Fruit fly (Drosophila melanogaster) whole organism, embryonic: ENCODE data around the gene Muc26B.

Experiments
- Asciz ChIP-seq: fragments of 200-800 bp; sonication (Bioruptor generic); optimal IDR thresholded peaks from 2 replicates; lab custom pipeline; 2017; ENCODE audit warnings: missing biosample characterization, mild to moderate bottlenecking, missing genetic modification characterization, missing genetic modification reagents
- BEAF-32 ChIP-seq: fragments of 200-800 bp; sonication (Bioruptor generic); optimal IDR thresholded peaks from 3 replicates; lab custom pipeline; 2017; ENCODE audit warnings: missing biosample characterization, missing genetic modification characterization, mild to moderate bottlenecking, moderate library complexity, missing genetic modification reagents
- CG10274 ChIP-seq: fragments of 200-800 bp; sonication (Bioruptor generic); optimal IDR thresholded peaks from 3 replicates; lab custom pipeline; 2017; ENCODE audit warnings: missing biosample characterization, mild to moderate bottlenecking, missing genetic modification characterization
- CG13296 ChIP-seq: fragments of 200-800 bp; sonication (Bioruptor generic); optimal IDR thresholded peaks from 3 replicates; lab custom pipeline; 2018; ENCODE audit warnings: missing biosample characterization, mild to moderate bottlenecking, missing genetic modification characterization
- CG1792 ChIP-seq: fragments of 200-800 bp; sonication (Bioruptor generic); optimal IDR thresholded peaks from 2 replicates; lab custom pipeline; 2016; ENCODE audit warnings: missing biosample characterization, missing genetic modification characterization
- CG30403 ChIP-seq: fragments of 200-800 bp; sonication (Bioruptor generic); optimal IDR thresholded peaks from 3 replicates; lab custom pipeline; 2016; ENCODE audit warnings: missing biosample characterization, missing genetic modification characterization
- CG3726 ChIP-seq: fragments of 200-800 bp; sonication (Bioruptor generic); IDR thresholded peaks from 3 replicates; pipeline ENCODE4, ENCODE4 v1.3.6; 2022; ENCODE audit warnings: missing biosample characterization, missing genetic modification characterization
- CG3838 ChIP-seq: fragments of 200-800 bp; sonication (Bioruptor generic); optimal IDR thresholded peaks from 3 replicates; lab custom pipeline; 2016; ENCODE audit warnings: missing biosample characterization, missing genetic modification characterization
- CG4282 ChIP-seq: fragments of 200-800 bp; sonication (Bioruptor generic); optimal IDR thresholded peaks from 2 replicates; lab custom pipeline; 2016; ENCODE audit warnings: missing biosample characterization, missing genetic modification characterization
- CG4328 ChIP-seq: fragments of 200-800 bp; sonication (Bioruptor generic); optimal IDR thresholded peaks from 3 replicates; lab custom pipeline; 2017; ENCODE audit warnings: missing biosample characterization, missing genetic modification reagents, missing genetic modification characterization
- CG6254 ChIP-seq: fragments of 200-800 bp; sonication (Bioruptor generic); optimal IDR thresholded peaks from 3 replicates; lab custom pipeline; 2017; ENCODE audit warnings: mild to moderate bottlenecking, missing biosample characterization, missing genetic modification reagents, missing genetic modification characterization
- CG6272 ChIP-seq: fragments of 200-800 bp; sonication (Bioruptor generic); IDR thresholded peaks from 2 replicates; pipeline ENCODE4 v1.3.6; 2022; ENCODE audit warnings: missing biosample characterization, missing genetic modification characterization
- CG7372 ChIP-seq: fragments of 200-800 bp; sonication (Bioruptor generic); IDR thresholded peaks from 2 replicates; pipeline ENCODE4 v1.3.6; 2022; ENCODE audit warnings: missing biosample characterization, missing genetic modification characterization
- CG9215 ChIP-seq: fragments of 200-800 bp; sonication (Bioruptor generic); IDR thresholded peaks from 2 replicates; pipeline ENCODE4 v1.3.6; 2022; ENCODE audit warnings: missing biosample characterization, missing genetic modification characterization
- Chrac-16 ChIP-seq: fragments of 200-800 bp; sonication (Bioruptor generic); optimal IDR thresholded peaks from 3 replicates; lab custom pipeline; 2016; ENCODE audit warnings: missing biosample characterization, missing genetic modification characterization
- CrebB ChIP-seq: fragments of 200-800 bp; sonication (Bioruptor generic); optimal IDR thresholded peaks from 3 replicates; lab custom pipeline; 2018; ENCODE audit warnings: missing biosample characterization, mild to moderate bottlenecking, missing genetic modification characterization
- Dek ChIP-seq: fragments of 200-800 bp; sonication (Bioruptor generic); optimal IDR thresholded peaks from 3 replicates; lab custom pipeline; 2019; ENCODE audit warnings: missing biosample characterization, mild to moderate bottlenecking, missing genetic modification characterization, moderate library complexity
- Dp ChIP-seq: fragments of 200-800 bp; sonication (Bioruptor generic); optimal IDR thresholded peaks from 2 replicates; lab custom pipeline; 2018; ENCODE audit warnings: missing biosample characterization, mild to moderate bottlenecking, missing genetic modification characterization, moderate library complexity
- HmgD ChIP-seq: fragments of 200-800 bp; sonication (Bioruptor generic); optimal IDR thresholded peaks from 3 replicates; lab custom pipeline; 2016; ENCODE audit warnings: missing biosample characterization, missing genetic modification characterization
- Hmr ChIP-seq: fragments of 200-800 bp; sonication (Bioruptor generic); optimal IDR thresholded peaks from 3 replicates; lab custom pipeline; 2017; ENCODE audit warnings: mild to moderate bottlenecking, missing biosample characterization, missing genetic modification reagents, missing genetic modification characterization
- Hr39 ChIP-seq: fragments of >200 bp; optimal IDR thresholded peaks from 2 replicates; lab custom pipeline; 2017
- Jarid2 ChIP-seq: fragments of 200-800 bp; sonication (Bioruptor generic); optimal IDR thresholded peaks from 3 replicates; lab custom pipeline; 2017; ENCODE audit warnings: mild to moderate bottlenecking, missing biosample characterization, missing genetic modification reagents, missing genetic modification characterization
- PHDP ChIP-seq: fragments of 200-800 bp; sonication (Bioruptor generic); optimal IDR thresholded peaks from 3 replicates; lab custom pipeline; 2018; ENCODE audit warnings: missing biosample characterization, mild to moderate bottlenecking, missing genetic modification characterization, moderate library complexity
- Side ChIP-seq: fragments of 200-800 bp; sonication (Bioruptor generic); optimal IDR thresholded peaks from 2 replicates; lab custom pipeline; 2016; ENCODE audit warnings: missing biosample characterization, missing genetic modification characterization
- YL-1 ChIP-seq: fragments of 200-800 bp; sonication (Bioruptor generic); optimal IDR thresholded peaks from 3 replicates; lab custom pipeline; 2017; ENCODE audit warnings: missing biosample characterization, mild to moderate bottlenecking, missing genetic modification characterization
- cato ChIP-seq: fragments of 200-800 bp; sonication (Bioruptor generic); optimal IDR thresholded peaks from 2 replicates; lab custom pipeline; 2016; ENCODE audit warnings: missing biosample characterization, missing genetic modification characterization, borderline replicate concordance
- ci ChIP-seq: fragments of 200-800 bp; sonication (Bioruptor generic); IDR thresholded peaks from 3 replicates; pipeline ENCODE4 v1.3.6; 2022; ENCODE audit warnings: missing biosample characterization, missing genetic modification characterization
- crol ChIP-seq: fragments of 200-800 bp; sonication (Bioruptor generic); IDR thresholded peaks from 2 replicates; pipeline ENCODE4 v1.3.6; 2022; ENCODE audit warnings: missing biosample characterization, missing genetic modification characterization
- cwo ChIP-seq: fragments of 200-800 bp; sonication (Bioruptor generic); optimal IDR thresholded peaks from 3 replicates; lab custom pipeline; 2017; ENCODE audit warnings: missing biosample characterization, missing genetic modification characterization, mild to moderate bottlenecking, moderate library complexity, missing genetic modification reagents
- dysf ChIP-seq: fragments of 200-800 bp; sonication (Bioruptor generic); IDR thresholded peaks from 3 replicates; pipeline ENCODE4 v1.3.6; 2022; ENCODE audit warnings: missing biosample characterization, missing genetic modification characterization
- esg ChIP-seq: fragments of 200-800 bp; sonication (Bioruptor generic); conservative IDR thresholded peaks from 2 replicates; pipeline ENCODE4 v1.3.6; 2022; ENCODE audit warnings: missing biosample characterization, missing genetic modification characterization
- gce ChIP-seq: fragments of 200-800 bp; sonication (Bioruptor generic); IDR thresholded peaks from 3 replicates; pipeline ENCODE4 v1.3.6; 2022; ENCODE audit warnings: missing biosample characterization, missing genetic modification characterization
- grn ChIP-seq: fragments of 200-800 bp; sonication (Bioruptor generic); optimal IDR thresholded peaks from 3 replicates; lab custom pipeline; 2017; ENCODE audit warnings: missing biosample characterization, missing genetic modification characterization
- gro ChIP-seq: fragments of 200-800 bp; sonication (Bioruptor generic); optimal IDR thresholded peaks from 2 replicates; lab custom pipeline; 2016; ENCODE audit warnings: missing biosample characterization, missing genetic modification characterization
- hkb ChIP-seq, 2 experiments: fragments of 200-800 bp in 1 of 2; fragments of >200 bp in 1 of 2; sonication (Bioruptor generic) in 1 of 2; IDR thresholded peaks in 1 of 2; optimal IDR thresholded peaks in 1 of 2; 2 replicates each; pipeline versions ENCODE4 v1.3.6 to Lab custom; 2017 to 2022; ENCODE audit warnings: missing biosample characterization in 1 of 2, missing genetic modification characterization in 1 of 2
- insv ChIP-seq, 2 experiments: fragments of 200-800 bp; sonication (Bioruptor generic); optimal IDR thresholded peaks; 3 replicates each; lab custom pipeline; 2016 to 2018; ENCODE audit warnings: missing biosample characterization in 2 of 2, missing genetic modification characterization in 2 of 2
- jumu ChIP-seq: fragments of 200-800 bp; sonication (Bioruptor generic); optimal IDR thresholded peaks from 3 replicates; lab custom pipeline; 2016; ENCODE audit warnings: missing biosample characterization, missing genetic modification characterization
- ken ChIP-seq: fragments of 200-800 bp; sonication (Bioruptor generic); IDR thresholded peaks from 3 replicates; pipeline ENCODE4 v1.3.6; 2022; ENCODE audit warnings: missing biosample characterization, missing genetic modification characterization
- lbe ChIP-seq: fragments of 200-800 bp; sonication (Bioruptor generic); optimal IDR thresholded peaks from 2 replicates; lab custom pipeline; 2016; ENCODE audit warnings: missing biosample characterization, mild to moderate bottlenecking, missing genetic modification characterization
- phol ChIP-seq: fragments of 200-800 bp; sonication (Bioruptor generic); optimal IDR thresholded peaks from 3 replicates; lab custom pipeline; 2018; ENCODE audit warnings: missing biosample characterization, mild to moderate bottlenecking, missing genetic modification characterization, moderate library complexity
- slou ChIP-seq: fragments of 200-800 bp; sonication (Bioruptor generic); optimal IDR thresholded peaks from 3 replicates; lab custom pipeline; 2016; ENCODE audit warnings: missing biosample characterization, missing genetic modification characterization
- sqz ChIP-seq: fragments of 200-800 bp; sonication (Bioruptor generic); optimal IDR thresholded peaks from 3 replicates; lab custom pipeline; 2018; ENCODE audit warnings: missing biosample characterization, mild to moderate bottlenecking, missing genetic modification characterization
- stc ChIP-seq: fragments of 200-800 bp; sonication (Bioruptor generic); IDR thresholded peaks from 2 replicates; pipeline ENCODE4 v1.3.6; 2022; ENCODE audit warnings: missing biosample characterization, missing genetic modification characterization
- trem ChIP-seq: fragments of 200-800 bp; optimal IDR thresholded peaks from 3 replicates; lab custom pipeline; 2019; ENCODE audit warnings: missing biosample characterization, mild to moderate bottlenecking, missing genetic modification characterization, moderate library complexity
- ttk ChIP-seq: fragments of 200-800 bp; sonication (Bioruptor generic); IDR thresholded peaks from 2 replicates; pipeline ENCODE4 v2.1.2; 2022; ENCODE audit warnings: missing biosample characterization, missing genetic modification characterization
- vvl ChIP-seq: fragments of 200-800 bp; sonication (Bioruptor generic); IDR thresholded peaks from 2 replicates; pipeline ENCODE4 v1.3.6; 2022; ENCODE audit warnings: missing biosample characterization, missing genetic modification characterization

The Muc26B gene

DNA sequence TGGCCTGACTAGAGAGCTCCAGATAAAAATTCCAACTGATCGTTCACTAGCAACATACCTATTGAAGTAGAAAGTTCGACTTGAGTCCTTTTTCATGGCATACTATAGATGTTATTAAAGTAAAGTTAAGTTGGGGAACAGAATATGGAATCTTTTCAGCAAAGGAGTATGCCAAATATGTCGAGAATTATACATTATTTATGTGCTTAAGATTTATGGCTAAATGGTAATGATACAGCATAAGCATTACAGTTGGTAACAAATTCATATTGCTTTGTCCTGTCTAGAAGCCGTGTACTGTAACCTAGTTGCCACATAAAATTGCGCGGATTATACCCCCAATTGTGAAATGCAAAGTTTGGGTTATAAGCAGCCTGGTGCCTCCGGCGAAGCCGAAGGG lies 3.3 kb downstream of the Muc26B start, which contains the start of gene CG31639 (continued):
- no peak for TF ChIP-seq Jarid2 (GFP tag; lab: Kevin White, UChicago)
- TF ChIP-seq Hmr (GFP tag; lab: Kevin White, UChicago) = no peak

DNA sequence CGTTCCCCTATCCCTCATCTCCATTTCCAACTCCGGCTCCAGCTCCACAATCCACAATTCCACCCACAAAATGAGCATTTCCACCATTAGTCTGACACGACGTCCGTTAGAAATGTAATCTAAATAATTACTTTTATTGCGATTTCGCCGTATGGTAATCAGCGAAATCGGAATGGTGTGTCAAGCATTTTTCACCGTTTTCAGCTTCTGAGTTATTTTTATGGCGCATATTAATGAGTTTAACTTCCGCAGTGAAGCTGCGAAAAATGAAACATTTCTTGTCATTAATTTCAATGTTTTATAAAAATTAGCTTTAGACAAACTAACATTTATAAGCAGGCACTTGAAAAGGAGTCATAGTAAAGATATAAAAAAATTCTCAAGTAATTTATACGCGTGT lies 8.3 kb downstream of the Muc26B start, which contains the start of gene CG13989:
CG13989 (plus strand) TSS at position 301 of the 400 bp plus-strand sequence.
- TF ChIP-seq vvl (GFP tag; lab: Robert Waterston, UW) = no peak
- no peak for TF ChIP-seq gro (GFP tag; lab: Kevin White, UChicago)
- TF ChIP-seq CG4282 (GFP tag; lab: Kevin White, UChicago) = no peak
- TF ChIP-seq jumu (GFP tag; lab: Kevin White, UChicago) = no peak
- no peak for TF ChIP-seq stc (GFP tag; lab: Robert Waterston, UW)
- no peak for TF ChIP-seq ttk (GFP tag; lab: Robert Waterston, UW)
- TF ChIP-seq CG3726 = no peak
- no peak for TF ChIP-seq CG3838
- TF ChIP-seq CG30403 (GFP tag; lab: Kevin White, UChicago) = no peak
- no peak for TF ChIP-seq CG9215 (GFP tag; lab: Robert Waterston, UW)

DNA sequence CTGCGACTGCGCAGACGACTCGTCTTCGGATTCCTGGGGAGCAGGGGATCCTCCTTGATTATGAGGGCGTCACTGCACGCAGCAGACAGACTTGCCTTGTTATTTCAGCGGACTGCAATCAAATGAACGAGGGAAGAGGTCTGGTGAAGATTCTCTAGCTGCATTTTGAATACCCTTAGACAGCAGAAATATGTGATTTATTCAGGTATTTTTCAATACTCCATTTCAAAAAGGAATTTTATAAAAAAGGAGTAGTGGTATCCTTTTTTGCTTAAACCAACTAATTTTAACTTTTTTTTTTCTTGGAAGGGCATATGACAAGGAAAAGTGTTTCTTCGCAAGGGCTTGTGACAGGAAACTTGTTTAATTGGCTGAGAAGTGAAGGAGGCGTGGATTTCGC lies 13.9 kb downstream of the Muc26B start:
- peak; percentile 17 for TF ChIP-seq lbe
- TF ChIP-seq insv (GFP tag; optimal IDR thresholded peaks at IDR 0.05; lab: Kevin White, UChicago) = no peak
- no peak for TF ChIP-seq dysf (GFP tag; lab: Robert Waterston, UW)
- TF ChIP-seq ken = 0 out of 3 replicates have a peak, but pooled peaks have one; percentile 20

DNA sequence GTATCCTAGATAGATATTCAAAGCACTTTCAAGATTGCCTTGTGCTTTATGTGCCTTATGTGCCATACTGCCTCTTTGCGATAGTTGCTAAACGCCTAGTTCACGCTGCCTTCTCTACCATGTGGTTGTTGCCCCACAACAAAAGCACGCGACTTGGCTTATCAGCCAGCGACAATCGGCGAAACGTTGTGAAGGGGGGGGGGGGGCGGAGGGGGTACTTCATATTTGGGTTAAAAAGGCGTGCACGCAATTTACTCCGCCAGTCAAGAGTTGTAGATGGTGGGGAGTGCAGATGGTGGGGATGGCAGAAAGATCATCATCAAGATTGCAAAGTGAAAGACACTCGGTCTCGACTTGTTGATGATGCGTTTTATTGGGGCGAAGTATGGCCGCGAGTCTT lies 17.4 kb downstream of the Muc26B start:
- TF ChIP-seq crol (peak; percentile 66; the same call in 1 of the 2 replicates), grn (GFP tag; lab: Kevin White, UChicago) (peak; percentile 16), CG10274 (GFP tag; lab: Kevin White, UChicago) (no peak), Dek (tag; lab: Kevin White, UChicago) (no peak), BEAF-32 (GFP tag; lab: Kevin White, UChicago) (peak; percentile 29), cwo (GFP tag; lab: Kevin White, UChicago) (peak; percentile 74), trem (no peak), Hr39 (peak; percentile 80)

DNA sequence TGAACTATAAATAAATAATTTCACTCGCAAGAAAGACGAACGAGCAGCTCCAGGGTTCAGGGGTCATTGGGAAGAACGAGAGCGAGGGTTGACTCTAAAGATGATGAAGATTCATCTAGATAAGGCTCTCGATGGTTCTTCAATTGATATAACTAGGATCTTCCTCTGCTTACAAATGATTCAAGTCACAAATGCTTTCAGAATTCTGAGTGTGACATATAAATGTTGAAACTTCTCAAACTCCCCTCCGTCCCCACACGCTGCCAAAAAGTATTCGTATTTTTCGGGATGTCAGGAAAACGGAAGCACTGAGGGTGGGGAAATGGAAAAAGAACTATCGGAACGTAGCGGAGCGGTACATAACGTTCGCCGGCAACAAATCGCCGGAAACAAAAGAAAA lies 19.4 kb downstream of the Muc26B start:
- no peak for TF ChIP-seq CG1792 (GFP tag; lab: Kevin White, UChicago)
- TF ChIP-seq sqz (GFP tag; lab: Kevin White, UChicago) = no peak
- TF ChIP-seq Side = no peak
- peak; percentile 7 for TF ChIP-seq Chrac-16 (GFP tag; lab: Kevin White, UChicago)
- no peak for TF ChIP-seq YL-1 (GFP tag; lab: Kevin White, UChicago)
- TF ChIP-seq esg = 0 out of 2 replicates have a peak, but pooled peaks have one; percentile 21
- no peak for TF ChIP-seq Asciz (GFP tag; lab: Kevin White, UChicago)
- no peak for TF ChIP-seq Dp (GFP tag; lab: Kevin White, UChicago)
- no peak for TF ChIP-seq HmgD
- TF ChIP-seq slou = no peak
- no peak for TF ChIP-seq cato
- TF ChIP-seq phol (tag; lab: Kevin White, UChicago) = peak; percentile 1
- no peak for TF ChIP-seq CG13296 (GFP tag; lab: Kevin White, UChicago)
- TF ChIP-seq CG7372 = no peak
- TF ChIP-seq CrebB (tag; lab: Kevin White, UChicago) = no peak
- no peak for TF ChIP-seq gce
- TF ChIP-seq PHDP (tag; lab: Kevin White, UChicago) = no peak
- no peak for TF ChIP-seq ci (GFP tag; lab: Robert Waterston, UW)
- TF ChIP-seq CG6272 = no peak
- no peak for TF ChIP-seq CG6254 (GFP tag; lab: Kevin White, UChicago)
- no peak for TF ChIP-seq CG4328 (GFP tag; lab: Kevin White, UChicago)
- TF ChIP-seq hkb (optimal IDR thresholded peaks at IDR 0.05; lab: Kevin White, UChicago) = peak; percentile 58
- TF ChIP-seq hkb (GFP tag; IDR thresholded peaks at IDR 0.05; lab: Robert Waterston, UW) = no peak
